Worm (Caenorhabditis elegans): ENCODE measurements around the gene nhr-95.

- TF ChIP-seq ama-1 (optimal IDR thresholded peaks at IDR 0.05) (no peak), ceh-8 (GFP tag; optimal IDR thresholded peaks at IDR 0.05) (no peak), nhr-84 (tag; optimal IDR thresholded peaks at IDR 0.05) (no peak), lin-39 (tag; optimal IDR thresholded peaks at IDR 0.05) (no peak), sptf-1 (tag; optimal IDR thresholded peaks at IDR 0.05) (no peak), egl-27 (tag; optimal IDR thresholded peaks at IDR 0.05) (no peak), snu-23 (GFP tag; optimal IDR thresholded peaks at IDR 0.05) (peak; percentile 64), aly-2 (tag; optimal IDR thresholded peaks at IDR 0.05) (no peak), nhr-77 (tag; optimal IDR thresholded peaks at IDR 0.05) (no peak), elt-2 (tag; optimal IDR thresholded peaks at IDR 0.05) (no peak), nhr-76 (tag; optimal IDR thresholded peaks at IDR 0.05) (no peak), blmp-1 (tag; optimal IDR thresholded peaks at IDR 0.05) (no peak), ztf-11 (tag; optimal IDR thresholded peaks at IDR 0.05) (no peak)
Observed at ce11 chrV:19119260-19119659, 36.8 kb upstream of the nhr-95 start, which contains the start of gene Y39B6A.13.
